Worm (Caenorhabditis elegans) whole organism, dauer: ENCODE data around the gene nhr-272.

ENCODE experiments used
- unc-62 ChIP-seq: sonication (generic microtip); optimal IDR thresholded peaks from 2 replicates; lab custom pipeline; 2017; ENCODE audit warnings: missing biosample characterization, missing genetic modification reagents, missing genetic modification characterization

Gene nhr-272

ce11 chrX:12691306-12691705 lies 13.3 kb downstream of the nhr-272 start, which contains the start of gene ugt-50:
Gene ugt-50, plus strand, starts transcription at chrX:12691573.
- TF ChIP-seq unc-62, result no peak

- TF ChIP-seq unc-62, result no peak
Measured at ce11 chrX:12690346-12690745, 14.3 kb downstream of the nhr-272 start.

ce11 chrX:12689869-12690268 lies 14.8 kb downstream of the nhr-272 start:
- TF ChIP-seq unc-62, result no peak

- no peak for TF ChIP-seq unc-62
Measured at ce11 chrX:12688632-12689031, 16.0 kb downstream of the nhr-272 start.

- TF ChIP-seq unc-62, result no peak
Measured at ce11 chrX:12687482-12687881, 17.1 kb downstream of the nhr-272 start.

ce11 chrX:12679603-12680002 lies 25.0 kb downstream of the nhr-272 start:
- no peak for TF ChIP-seq unc-62

- no peak for TF ChIP-seq unc-62
Measured at ce11 chrX:12678532-12678931, 26.1 kb downstream of the nhr-272 start, which contains the start of gene adt-1. Gene adt-1, plus strand, starts transcription at chrX:12678832.

- TF ChIP-seq unc-62, result no peak
Measured at ce11 chrX:12677113-12677512, 27.5 kb downstream of the nhr-272 start.

- TF ChIP-seq unc-62, result no peak
Measured at ce11 chrX:12671638-12672290, 32.9 kb downstream of the nhr-272 start.

- TF ChIP-seq unc-62, result no peak
Measured at ce11 chrX:12670385-12670784, 34.2 kb downstream of the nhr-272 start.

- no peak for TF ChIP-seq unc-62
Measured at ce11 chrX:12668941-12669501, 35.6 kb downstream of the nhr-272 start.

ce11 chrX:12667804-12668511 lies 36.7 kb downstream of the nhr-272 start, which contains the start of gene nhr-17:
Gene nhr-17, minus strand, starts transcription at chrX:12667854.
- no peak for TF ChIP-seq unc-62

- no peak for TF ChIP-seq unc-62
Measured at ce11 chrX:12665799-12666198, 38.8 kb downstream of the nhr-272 start.

ce11 chrX:12664987-12665451 lies 39.6 kb downstream of the nhr-272 start:
- TF ChIP-seq unc-62, result no peak

ce11 chrX:12664443-12664842 lies 40.2 kb downstream of the nhr-272 start:
- no peak for TF ChIP-seq unc-62

- TF ChIP-seq unc-62, result no peak
Measured at ce11 chrX:12663537-12663936, 41.1 kb downstream of the nhr-272 start, which contains the start of gene nlp-76. Gene nlp-76, minus strand, starts transcription at chrX:12663903.

- no peak for TF ChIP-seq unc-62
Measured at ce11 chrX:12663114-12663513, 41.5 kb downstream of the nhr-272 start.

- no peak for TF ChIP-seq unc-62
Measured at ce11 chrX:12661091-12661526, 43.5 kb downstream of the nhr-272 start.
